Fruit fly (Drosophila melanogaster): Measurements from ENCODE around the gene CG14658.

The CG14658 gene

dm6 chr3R:4813172-4813716 is 17.1 kb downstream of the CG14658 start (continued):
- TF ChIP-seq CG13287 (GFP tag; IDR thresholded peaks at IDR 0.05; ENCODE audit: partially characterized antibody) (peak; percentile 67), CG42726 (GFP tag; IDR thresholded peaks at IDR 0.05; ENCODE audit: partially characterized antibody) (peak; percentile 71; the same call in 1 of the 2 replicates), kay (GFP tag; optimal IDR thresholded peaks at IDR 0.05) (peak; percentile 71), chinmo (GFP tag; IDR thresholded peaks at IDR 0.05; ENCODE audit: partially characterized antibody) (0 out of 4 replicates have a peak, but pooled peaks have one; percentile 66), ranshi (GFP tag; IDR thresholded peaks at IDR 0.05) (peak; percentile 54), CG3163 (GFP tag; optimal IDR thresholded peaks at IDR 0.05) (peak; percentile 44), CG7928 (GFP tag; optimal IDR thresholded peaks at IDR 0.05) (no peak), CG17361 (GFP tag; IDR thresholded peaks at IDR 0.05) (peak; percentile 66), ttk (GFP tag; IDR thresholded peaks at IDR 0.05) (no peak), phol (tag; optimal IDR thresholded peaks at IDR 0.05) (peak; percentile 71), CG31388 (GFP tag; optimal IDR thresholded peaks at IDR 0.05) (no peak), Ssrp (tag; optimal IDR thresholded peaks at IDR 0.05) (peak; percentile 22), Rfx (GFP tag; IDR thresholded peaks at IDR 0.05) (peak; percentile 65), odd (GFP tag; optimal IDR thresholded peaks at IDR 0.05) (peak; percentile 81), zfh2 (GFP tag; optimal IDR thresholded peaks at IDR 0.05) (peak; percentile 48), scrt (GFP tag; optimal IDR thresholded peaks at IDR 0.05) (peak; percentile 55), psq (GFP tag; optimal IDR thresholded peaks at IDR 0.05) (peak; percentile 33), h (optimal IDR thresholded peaks at IDR 0.05) (no peak), sna (GFP tag; IDR thresholded peaks at IDR 0.05; ENCODE audit: partially characterized antibody) (no peak; the same call in 1 of the 2 replicates), CG11247 (GFP tag; IDR thresholded peaks at IDR 0.05) (peak; percentile 50; the same call in 1 of the 2 replicates), CG3995 (GFP tag; optimal IDR thresholded peaks at IDR 0.05) (peak; percentile 26), nerfin-1 (tag; optimal IDR thresholded peaks at IDR 0.05) (peak; percentile 84), NK7.1 (GFP tag; optimal IDR thresholded peaks at IDR 0.05) (peak; percentile 5), CHES-1-like (GFP tag; optimal IDR thresholded peaks at IDR 0.05) (peak; percentile 28), CG12299 (tag; optimal IDR thresholded peaks at IDR 0.05) (peak; percentile 54), gt (GFP tag; IDR thresholded peaks at IDR 0.05) (no peak), CG1647 (GFP tag; optimal IDR thresholded peaks at IDR 0.05) (no peak), tgo (GFP tag; IDR thresholded peaks at IDR 0.05) (0 out of 3 replicates have a peak, but pooled peaks have one; percentile 39), CG2129 (GFP tag; IDR thresholded peaks at IDR 0.05; ENCODE audit: partially characterized antibody) (peak; percentile 32; the same call in 1 of the 2 replicates), lov (optimal IDR thresholded peaks at IDR 0.05) (no peak), lov (GFP tag; IDR thresholded peaks at IDR 0.05) (peak; percentile 69; the same call in 1 of the 3 replicates), HLH4C (GFP tag; IDR thresholded peaks at IDR 0.05; ENCODE audit: partially characterized antibody) (peak; percentile 55), Vsx1 (GFP tag; optimal IDR thresholded peaks at IDR 0.05) (peak; percentile 65), hb (GFP tag; IDR thresholded peaks at IDR 0.05; ENCODE audit: partially characterized antibody) (no peak), insv (GFP tag; optimal IDR thresholded peaks at IDR 0.05) (peak in 1 of 2 experiments; percentile 52), Adf1 (GFP tag; IDR thresholded peaks at IDR 0.05) (peak; percentile 11; the same call in 1 of the 2 replicates), grau (tag; optimal IDR thresholded peaks at IDR 0.05) (peak; percentile 42), wor (GFP tag; IDR thresholded peaks at IDR 0.05) (no peak), nerfin-2 (GFP tag; IDR thresholded peaks at IDR 0.05; ENCODE audit: partially characterized antibody) (peak; percentile 41; the same call in 1 of the 2 replicates), CG6654 (GFP tag; optimal IDR thresholded peaks at IDR 0.05) (no peak), CG18599 (GFP tag; optimal IDR thresholded peaks at IDR 0.05) (peak; percentile 50), CG11093 (GFP tag; IDR thresholded peaks at IDR 0.05) (peak; percentile 47; the same call in 1 of the 3 replicates), ase (GFP tag; IDR thresholded peaks at IDR 0.05) (0 out of 3 replicates have a peak, but pooled peaks have one; percentile 29), Side (GFP tag; optimal IDR thresholded peaks at IDR 0.05) (peak; percentile 52), Deaf1 (tag; optimal IDR thresholded peaks at IDR 0.05) (peak; percentile 13), sens (GFP tag) (peak; percentile 89), unpg (GFP tag; optimal IDR thresholded peaks at IDR 0.05) (peak; percentile 68), B-H1 (GFP tag; IDR thresholded peaks at IDR 0.05) (peak; percentile 37; the same call in 1 of the 3 replicates), CG12391 (tag; optimal IDR thresholded peaks at IDR 0.05) (peak; percentile 53), CG11085 (GFP tag; IDR thresholded peaks at IDR 0.05) (no peak)

All from whole organism, embryonic.